Fruit fly (Drosophila melanogaster) whole organism, embryonic: ENCODE data around the gene Osi14.
A peak's percentile ranks its signal among the peaks of the same experiment; 100 is the strongest.

ENCODE experiments used
- Atf3 ChIP-seq: fragments of 200-800 bp; sonication (Bioruptor generic); optimal IDR thresholded peaks from 3 replicates; lab custom pipeline; 2016; ENCODE audit warnings: missing biosample characterization, missing genetic modification characterization
- Blimp-1 ChIP-seq: fragments of 200-800 bp; sonication (Bioruptor generic); optimal IDR thresholded peaks from 3 replicates; lab custom pipeline; 2018; ENCODE audit warnings: missing biosample characterization, missing genetic modification characterization, mild to moderate bottlenecking, moderate library complexity, missing genetic modification reagents
- CG10565 ChIP-seq: fragments of 200-800 bp; sonication (Bioruptor generic); optimal IDR thresholded peaks from 3 replicates; lab custom pipeline; 2016; ENCODE audit warnings: missing biosample characterization, mild to moderate bottlenecking, missing genetic modification characterization
- CG11504 ChIP-seq: fragments of 200-800 bp; sonication (Bioruptor generic); optimal IDR thresholded peaks from 3 replicates; lab custom pipeline; 2019; ENCODE audit warnings: missing biosample characterization, mild to moderate bottlenecking, missing genetic modification characterization, moderate library complexity
- CG11560 ChIP-seq: fragments of 200-800 bp; sonication (Bioruptor generic); IDR thresholded peaks from 3 replicates; pipeline ENCODE4 v1.3.6; 2022; ENCODE audit warnings: missing biosample characterization, missing genetic modification characterization
- CG11723 ChIP-seq: fragments of 200-800 bp; sonication (Bioruptor generic); optimal IDR thresholded peaks from 2 replicates; lab custom pipeline; 2017; ENCODE audit warnings: missing biosample characterization, mild to moderate bottlenecking, missing genetic modification characterization
- CG1233 ChIP-seq: fragments of 200-800 bp; sonication (Bioruptor generic); optimal IDR thresholded peaks from 4 replicates; lab custom pipeline; 2018; ENCODE audit warnings: missing biosample characterization, mild to moderate bottlenecking, missing genetic modification characterization
- CG13424 ChIP-seq: fragments of 200-800 bp; sonication (Bioruptor generic); optimal IDR thresholded peaks from 2 replicates; lab custom pipeline; 2019; ENCODE audit warnings: missing biosample characterization, mild to moderate bottlenecking, missing genetic modification characterization, moderate library complexity
- CG13624 ChIP-seq: fragments of 200-800 bp; sonication (Bioruptor generic); optimal IDR thresholded peaks from 2 replicates; lab custom pipeline; 2016; ENCODE audit warnings: missing biosample characterization, missing genetic modification characterization
- CG16863 ChIP-seq: fragments of 200-800 bp; sonication (Bioruptor generic); optimal IDR thresholded peaks from 3 replicates; lab custom pipeline; 2016; ENCODE audit warnings: missing biosample characterization, missing genetic modification characterization
- CG17361 ChIP-seq: fragments of 200-800 bp; sonication (Bioruptor generic); IDR thresholded peaks from 3 replicates; pipeline ENCODE4 v1.3.6; 2022; ENCODE audit warnings: missing biosample characterization, missing genetic modification characterization
- CG17612 ChIP-seq: fragments of 200-800 bp; sonication (Bioruptor generic); IDR thresholded peaks from 2 replicates; pipeline ENCODE4 v1.3.6; 2022; ENCODE audit warnings: missing biosample characterization, missing genetic modification characterization
- CG17802 ChIP-seq: fragments of 200-800 bp; sonication (Bioruptor generic); optimal IDR thresholded peaks from 2 replicates; lab custom pipeline; 2018; ENCODE audit warnings: missing biosample characterization, mild to moderate bottlenecking, missing genetic modification characterization, moderate library complexity
- CG30403 ChIP-seq: fragments of 200-800 bp; sonication (Bioruptor generic); optimal IDR thresholded peaks from 3 replicates; lab custom pipeline; 2016; ENCODE audit warnings: missing biosample characterization, missing genetic modification characterization
- CG4282 ChIP-seq: fragments of 200-800 bp; sonication (Bioruptor generic); optimal IDR thresholded peaks from 2 replicates; lab custom pipeline; 2016; ENCODE audit warnings: missing biosample characterization, missing genetic modification characterization
- CG5245 ChIP-seq: fragments of 200-800 bp; sonication (Bioruptor generic); optimal IDR thresholded peaks from 3 replicates; lab custom pipeline; 2016; ENCODE audit warnings: missing biosample characterization, missing genetic modification characterization
- CG6272 ChIP-seq: fragments of 200-800 bp; sonication (Bioruptor generic); IDR thresholded peaks from 2 replicates; pipeline ENCODE4 v1.3.6; 2022; ENCODE audit warnings: missing biosample characterization, missing genetic modification characterization
- CG7987 ChIP-seq: fragments of 200-800 bp; sonication (Bioruptor generic); optimal IDR thresholded peaks from 2 replicates; lab custom pipeline; 2018; ENCODE audit warnings: missing biosample characterization, mild to moderate bottlenecking, missing genetic modification characterization, moderate library complexity
- CG8388 ChIP-seq: fragments of 200-800 bp; sonication (Bioruptor generic); optimal IDR thresholded peaks from 2 replicates; lab custom pipeline; 2019; ENCODE audit warnings: missing biosample characterization, mild to moderate bottlenecking, missing genetic modification characterization, moderate library complexity
- Doc2 ChIP-seq: fragments of 200-800 bp; sonication (Bioruptor generic); IDR thresholded peaks from 2 replicates; pipeline ENCODE4 v1.3.6; 2022; ENCODE audit warnings: missing biosample characterization, missing genetic modification characterization
- E2f2 ChIP-seq: fragments of 200-800 bp; sonication (Bioruptor generic); IDR thresholded peaks from 2 replicates; pipeline ENCODE4 v1.3.6; 2022; ENCODE audit warnings: missing biosample characterization, missing genetic modification characterization
- HHEX ChIP-seq: fragments of 200-800 bp; sonication (Bioruptor generic); optimal IDR thresholded peaks from 3 replicates; lab custom pipeline; 2017; ENCODE audit warnings: missing biosample characterization, mild to moderate bottlenecking, missing genetic modification characterization, missing genetic modification reagents
- HmgD ChIP-seq: fragments of 200-800 bp; sonication (Bioruptor generic); optimal IDR thresholded peaks from 3 replicates; lab custom pipeline; 2016; ENCODE audit warnings: missing biosample characterization, missing genetic modification characterization
- Jarid2 ChIP-seq: fragments of 200-800 bp; sonication (Bioruptor generic); optimal IDR thresholded peaks from 3 replicates; lab custom pipeline; 2017; ENCODE audit warnings: mild to moderate bottlenecking, missing biosample characterization, missing genetic modification reagents, missing genetic modification characterization
- Sox102F ChIP-seq: fragments of 200-800 bp; sonication (Bioruptor generic); optimal IDR thresholded peaks from 2 replicates; lab custom pipeline; 2018; ENCODE audit warnings: missing biosample characterization, mild to moderate bottlenecking, missing genetic modification characterization, moderate library complexity
- abd-A ChIP-seq: fragments of 200-800 bp; sonication (Bioruptor generic); optimal IDR thresholded peaks from 3 replicates; lab custom pipeline; 2019; ENCODE audit warnings: missing biosample characterization, mild to moderate bottlenecking, missing genetic modification characterization, moderate library complexity
- bcd ChIP-seq: fragments of 200-800 bp; sonication (Bioruptor generic); optimal IDR thresholded peaks from 2 replicates; lab custom pipeline; 2017; ENCODE audit warnings: missing biosample characterization, mild to moderate bottlenecking, missing genetic modification characterization
- chif ChIP-seq, 2 experiments: fragments of 200-800 bp; sonication (Bioruptor generic); optimal IDR thresholded peaks; 3 replicates each; lab custom pipeline; 2016; ENCODE audit warnings: missing biosample characterization in 2 of 2, missing genetic modification characterization in 2 of 2
- chinmo ChIP-seq: fragments of 200-800 bp; sonication (Bioruptor generic); IDR thresholded peaks from 4 replicates; pipeline ENCODE4 v1.3.6; 2022; ENCODE audit warnings: missing biosample characterization, missing genetic modification characterization; ENCODE audit not compliant: partially characterized antibody
- ci ChIP-seq: fragments of 200-800 bp; sonication (Bioruptor generic); IDR thresholded peaks from 3 replicates; pipeline ENCODE4 v1.3.6; 2022; ENCODE audit warnings: missing biosample characterization, missing genetic modification characterization
- corto ChIP-seq: fragments of 200-800 bp; sonication (Bioruptor generic); optimal IDR thresholded peaks from 2 replicates; lab custom pipeline; 2016; ENCODE audit warnings: missing biosample characterization, mild to moderate bottlenecking, missing genetic modification characterization, moderate library complexity
- crol ChIP-seq: fragments of 200-800 bp; sonication (Bioruptor generic); IDR thresholded peaks from 2 replicates; pipeline ENCODE4 v1.3.6; 2022; ENCODE audit warnings: missing biosample characterization, missing genetic modification characterization
- dimm ChIP-seq: fragments of 200-800 bp; sonication (Bioruptor generic); IDR thresholded peaks from 2 replicates; pipeline ENCODE4 v1.3.6; 2022; ENCODE audit warnings: missing biosample characterization, missing genetic modification characterization
- esg ChIP-seq: fragments of 200-800 bp; sonication (Bioruptor generic); conservative IDR thresholded peaks from 2 replicates; pipeline ENCODE4 v1.3.6; 2022; ENCODE audit warnings: missing biosample characterization, missing genetic modification characterization
- fu2 ChIP-seq: fragments of 200-800 bp; sonication (Bioruptor generic); optimal IDR thresholded peaks from 2 replicates; lab custom pipeline; 2016; ENCODE audit warnings: missing biosample characterization, missing genetic modification characterization
- inv ChIP-seq: fragments of 200-800 bp; sonication (Bioruptor generic); IDR thresholded peaks from 2 replicates; pipeline ENCODE4 v1.3.6; 2022; ENCODE audit warnings: missing biosample characterization, missing genetic modification characterization; ENCODE audit not compliant: partially characterized antibody
- kni ChIP-seq: fragments of 200-800 bp; sonication (Bioruptor generic); optimal IDR thresholded peaks from 3 replicates; lab custom pipeline; 2017; ENCODE audit warnings: mild to moderate bottlenecking, missing biosample characterization, missing genetic modification reagents, missing genetic modification characterization
- repo ChIP-seq: fragments of 200-800 bp; sonication (Bioruptor generic); optimal IDR thresholded peaks from 2 replicates; lab custom pipeline; 2016; ENCODE audit warnings: missing biosample characterization, missing genetic modification characterization
- sd ChIP-seq: fragments of 200-800 bp; sonication (Bioruptor generic); optimal IDR thresholded peaks from 3 replicates; lab custom pipeline; 2018; ENCODE audit warnings: missing biosample characterization, mild to moderate bottlenecking, missing genetic modification characterization, moderate library complexity
- stwl ChIP-seq: fragments of 200-800 bp; sonication (Bioruptor generic); optimal IDR thresholded peaks from 3 replicates; lab custom pipeline; 2018; ENCODE audit warnings: missing biosample characterization, mild to moderate bottlenecking, missing genetic modification characterization, moderate library complexity
- zen ChIP-seq: fragments of 200-800 bp; sonication (Bioruptor generic); optimal IDR thresholded peaks from 3 replicates; lab custom pipeline; 2018; ENCODE audit warnings: missing biosample characterization, mild to moderate bottlenecking, missing genetic modification characterization, moderate library complexity
- zf30C ChIP-seq: fragments of 200-800 bp; sonication (Bioruptor generic); optimal IDR thresholded peaks from 3 replicates; lab custom pipeline; 2018; ENCODE audit warnings: missing biosample characterization, mild to moderate bottlenecking, missing genetic modification characterization

Osi14 gene

dm6 chr3R:6294046-6294445, 4.9 kb upstream of the Osi14 start (continued):
- no peak for TF ChIP-seq CG1233
- no peak for TF ChIP-seq CG17802 (tag; lab: Kevin White, UChicago)
- TF ChIP-seq CG7987 = no peak
- TF ChIP-seq zf30C (GFP tag; lab: Kevin White, UChicago) = no peak
- TF ChIP-seq bcd (GFP tag; lab: Kevin White, UChicago) = no peak
- TF ChIP-seq stwl (tag; lab: Kevin White, UChicago) = no peak
- no peak for TF ChIP-seq HHEX (GFP tag; lab: Kevin White, UChicago)
- peak; percentile 86 for TF ChIP-seq Blimp-1 (GFP tag; lab: Kevin White, UChicago)
- no peak for TF ChIP-seq CG13624
- TF ChIP-seq CG11560 = 0 out of 3 replicates have a peak, but pooled peaks have one; percentile 7
- TF ChIP-seq zen = no peak
- TF ChIP-seq CG30403 (GFP tag; lab: Kevin White, UChicago) = no peak
- TF ChIP-seq dimm (GFP tag; lab: Robert Waterston, UW) = no peak
- TF ChIP-seq E2f2 (GFP tag; lab: Robert Waterston, UW) = no peak
- TF ChIP-seq CG16863 = no peak
- TF ChIP-seq CG17612 = no peak
- no peak for TF ChIP-seq corto (GFP tag; lab: Kevin White, UChicago)
- peak; percentile 57; the same call in 1 of the 2 replicates for TF ChIP-seq crol (GFP tag; lab: Robert Waterston, UW)

- TF ChIP-seq CG13424 (tag; lab: Kevin White, UChicago) (no peak), CG17612 (no peak), esg (GFP tag; lab: Robert Waterston, UW) (no peak), inv (no peak), CG10565 (GFP tag; lab: Kevin White, UChicago) (no peak), chinmo (GFP tag; lab: Robert Waterston, UW) (0 out of 4 replicates have a peak, but pooled peaks have one; percentile 49), Doc2 (GFP tag; lab: Robert Waterston, UW) (no peak), CG30403 (GFP tag; lab: Kevin White, UChicago) (no peak), CG11504 (peak; percentile 53), Atf3 (GFP tag; lab: Kevin White, UChicago) (no peak), Blimp-1 (GFP tag; lab: Kevin White, UChicago) (peak; percentile 82), CG4282 (no peak), sd (peak; percentile 72), Sox102F (GFP tag; lab: Kevin White, UChicago) (peak; percentile 0), Jarid2 (GFP tag; lab: Kevin White, UChicago) (no peak), CG17361 (GFP tag; lab: Robert Waterston, UW) (no peak), repo (GFP tag; lab: Kevin White, UChicago) (no peak), ci (GFP tag; lab: Robert Waterston, UW) (peak; percentile 47; the same call in 1 of the 3 replicates), kni (GFP tag; lab: Kevin White, UChicago) (peak; percentile 46), CG6272 (GFP tag; lab: Robert Waterston, UW) (no peak), fu2 (GFP tag; lab: Kevin White, UChicago) (no peak), chif (GFP tag; optimal IDR thresholded peaks at IDR 0.05; lab: Kevin White, UChicago) (no peak), abd-A (tag; lab: Kevin White, UChicago) (peak; percentile 16), CG8388 (no peak), CG11723 (GFP tag; lab: Kevin White, UChicago) (no peak), CG5245 (GFP tag; lab: Kevin White, UChicago) (no peak), HmgD (GFP tag; lab: Kevin White, UChicago) (no peak)
Measured at dm6 chr3R:6297164-6297563, 1.8 kb upstream of the Osi14 start.
